Worm (Caenorhabditis elegans) whole organism, L1 larva: ENCODE data around the gene fbxb-77.
A peak's percentile ranks its signal among the peaks of the same experiment; 100 is the strongest.

ENCODE experiments used
- aha-1 ChIP-seq: fragments of 150-350 bp; optimal IDR thresholded peaks from 2 replicates; lab custom pipeline; 2014; ENCODE audit warnings: missing biosample characterization, missing genetic modification characterization
- alr-1 ChIP-seq: fragments of 200-800 bp; sonication (Bioruptor generic); optimal IDR thresholded peaks from 2 replicates; lab custom pipeline; 2018; ENCODE audit warnings: borderline replicate concordance, mild to moderate bottlenecking, missing genetic modification characterization, missing compliant biosample characterization
- ama-1 ChIP-seq: fragments of 150-350 bp; optimal IDR thresholded peaks from 2 replicates; lab custom pipeline; 2014
- ceh-63 ChIP-seq: fragments of 200-800 bp; sonication (Bioruptor generic); optimal IDR thresholded peaks from 2 replicates; lab custom pipeline; 2018; ENCODE audit warnings: mild to moderate bottlenecking, missing genetic modification characterization, missing compliant biosample characterization
- ceh-82 ChIP-seq, 3 experiments: fragments of 150-350 bp in 1 of 3; sonication (generic microtip) in 2 of 3; optimal IDR thresholded peaks; 2 replicates each; lab custom pipeline; 2014 to 2017; ENCODE audit warnings: missing biosample characterization in 3 of 3, missing genetic modification characterization in 3 of 3
- ces-1 ChIP-seq: fragments of 150-350 bp; optimal IDR thresholded peaks from 2 replicates; lab custom pipeline; 2014; ENCODE audit warnings: missing biosample characterization, missing genetic modification reagents, missing genetic modification characterization
- dpl-1 ChIP-seq, 3 experiments: fragments of 150-350 bp in 2 of 3; sonication (generic microtip) in 1 of 3; optimal IDR thresholded peaks; 2 replicates each; lab custom pipeline; 2014 to 2017; ENCODE audit warnings: missing biosample characterization in 3 of 3, missing genetic modification characterization in 3 of 3, missing genetic modification reagents in 3 of 3
- efl-1 ChIP-seq, 4 experiments: fragments of 150-350 bp; optimal IDR thresholded peaks in 3 of 4; peaks in 1 of 4; 1 replicate in 1 of 4; 2 replicates in 3 of 4; lab custom pipeline; 2014; ENCODE audit warnings: missing biosample characterization in 2 of 4, missing genetic modification characterization in 2 of 4, missing genetic modification reagents in 2 of 4
- egl-13 ChIP-seq: sonication (generic microtip); optimal IDR thresholded peaks from 2 replicates; lab custom pipeline; 2016; ENCODE audit warnings: missing genotype, missing genetic modification reagents, missing genetic modification characterization, missing compliant biosample characterization
- elt-2 ChIP-seq: sonication (generic microtip); optimal IDR thresholded peaks from 2 replicates; lab custom pipeline; 2016; ENCODE audit warnings: missing genetic modification characterization, mild to moderate bottlenecking, inconsistent platforms, missing compliant biosample characterization, missing genetic modification reagents
- ets-5 ChIP-seq: fragments of 200-800 bp; sonication (Bioruptor generic); IDR thresholded peaks from 2 replicates; pipeline ENCODE4 v1.3.6; 2022; ENCODE audit warnings: missing genetic modification characterization, missing compliant biosample characterization
- fkh-10 ChIP-seq: sonication (generic microtip); optimal IDR thresholded peaks from 2 replicates; lab custom pipeline; 2017; ENCODE audit warnings: missing biosample characterization, missing genetic modification reagents, missing genetic modification characterization
- fos-1 ChIP-seq: fragments of 150-350 bp; optimal IDR thresholded peaks from 2 replicates; lab custom pipeline; 2014; ENCODE audit warnings: missing biosample characterization, missing genetic modification characterization
- hlh-4 ChIP-seq: sonication (generic microtip); optimal IDR thresholded peaks from 2 replicates; lab custom pipeline; 2016; ENCODE audit warnings: mild to moderate bottlenecking, missing genetic modification characterization, missing compliant biosample characterization
- hpl-2 ChIP-seq: fragments of 150-350 bp; optimal IDR thresholded peaks from 2 replicates; lab custom pipeline; 2014; ENCODE audit warnings: missing biosample characterization, missing genetic modification reagents, missing genetic modification characterization
- irx-1 ChIP-seq: sonication (generic microtip); optimal IDR thresholded peaks from 2 replicates; lab custom pipeline; 2016; ENCODE audit warnings: missing genetic modification characterization, missing compliant biosample characterization
- lin-13 ChIP-seq: fragments of 150-350 bp; optimal IDR thresholded peaks from 2 replicates; lab custom pipeline; 2014; ENCODE audit warnings: missing biosample characterization, missing genetic modification reagents, missing genetic modification characterization
- lin-14 ChIP-seq: fragments of 200-800 bp; sonication (Bioruptor generic); optimal IDR thresholded peaks from 2 replicates; lab custom pipeline; 2018; ENCODE audit warnings: mild to moderate bottlenecking, missing genetic modification characterization, moderate library complexity, missing compliant biosample characterization
- lin-15B ChIP-seq: fragments of 150-350 bp; sonication (generic microtip); optimal IDR thresholded peaks from 3 replicates; lab custom pipeline; 2014; ENCODE audit warnings: missing biosample characterization, missing genetic modification characterization
- lsy-2 ChIP-seq, 2 experiments: fragments of 150-350 bp; optimal IDR thresholded peaks; 2 replicates each; lab custom pipeline; 2014; ENCODE audit warnings: missing biosample characterization in 2 of 2, missing genetic modification characterization in 2 of 2
- mab-9 ChIP-seq: fragments of 200-800 bp; sonication (Bioruptor generic); IDR thresholded peaks from 2 replicates; pipeline ENCODE4 v1.3.6; 2022; ENCODE audit warnings: missing genetic modification reagents, missing genetic modification characterization, missing compliant biosample characterization
- mef-2 ChIP-seq: fragments of 150-350 bp; optimal IDR thresholded peaks from 2 replicates; lab custom pipeline; 2014; ENCODE audit warnings: missing biosample characterization, missing genetic modification characterization
- mep-1 ChIP-seq: fragments of 150-350 bp; optimal IDR thresholded peaks from 2 replicates; lab custom pipeline; 2014; ENCODE audit warnings: missing biosample characterization, missing genetic modification characterization
- nhr-11 ChIP-seq: fragments of 150-350 bp; optimal IDR thresholded peaks from 2 replicates; lab custom pipeline; 2014; ENCODE audit warnings: missing biosample characterization, missing genetic modification characterization
- nhr-12 ChIP-seq: sonication (generic microtip); optimal IDR thresholded peaks from 2 replicates; lab custom pipeline; 2017; ENCODE audit warnings: missing biosample characterization, missing genetic modification characterization
- nhr-237 ChIP-seq: fragments of 150-350 bp; optimal IDR thresholded peaks from 2 replicates; lab custom pipeline; 2014; ENCODE audit warnings: missing biosample characterization, missing genetic modification characterization
- nhr-77 ChIP-seq: fragments of 150-350 bp; optimal IDR thresholded peaks from 2 replicates; lab custom pipeline; 2014; ENCODE audit warnings: missing biosample characterization, missing genetic modification characterization
- nhr-84 ChIP-seq: sonication (generic microtip); optimal IDR thresholded peaks from 2 replicates; lab custom pipeline; 2017; ENCODE audit warnings: missing biosample characterization, missing genetic modification characterization
- nhr-85 ChIP-seq: sonication (generic microtip); peaks from one replicate; lab custom pipeline; 2016; ENCODE audit warnings: missing genetic modification characterization, inconsistent platforms, missing compliant biosample characterization
- nhr-90 ChIP-seq: sonication (generic microtip); optimal IDR thresholded peaks from 2 replicates; lab custom pipeline; 2016; ENCODE audit warnings: mild to moderate bottlenecking, missing genetic modification characterization, missing compliant biosample characterization; ENCODE audit not compliant: poor library complexity
- pqm-1 ChIP-seq: sonication (generic microtip); optimal IDR thresholded peaks from 3 replicates; lab custom pipeline; 2017; ENCODE audit warnings: missing biosample characterization, missing genetic modification characterization
- skn-1 ChIP-seq: fragments of 150-350 bp; optimal IDR thresholded peaks from 2 replicates; lab custom pipeline; 2014; ENCODE audit warnings: missing biosample characterization, missing genetic modification characterization
- snpc-4 ChIP-seq: fragments of 150-350 bp; optimal IDR thresholded peaks from 2 replicates; lab custom pipeline; 2014; ENCODE audit warnings: missing biosample characterization, missing genetic modification characterization
- sox-4 ChIP-seq: sonication (generic microtip); optimal IDR thresholded peaks from 2 replicates; lab custom pipeline; 2016; ENCODE audit warnings: missing genetic modification characterization, missing compliant biosample characterization
- tlp-1 ChIP-seq: fragments of 150-350 bp; optimal IDR thresholded peaks from 2 replicates; lab custom pipeline; 2014; ENCODE audit warnings: missing biosample characterization, missing genetic modification characterization
- unc-130 ChIP-seq: fragments of 150-350 bp; optimal IDR thresholded peaks from 2 replicates; lab custom pipeline; 2017; ENCODE audit warnings: missing biosample characterization, missing genetic modification characterization, inconsistent platforms
- unc-30 ChIP-seq: sonication (generic microtip); optimal IDR thresholded peaks from 2 replicates; lab custom pipeline; 2017; ENCODE audit warnings: missing biosample characterization, missing genetic modification characterization
- unc-62 ChIP-seq: fragments of 150-350 bp; optimal IDR thresholded peaks from 2 replicates; lab custom pipeline; 2014; ENCODE audit warnings: missing biosample characterization, missing genetic modification reagents, missing genetic modification characterization
- unc-86 ChIP-seq: sonication (generic microtip); optimal IDR thresholded peaks from 2 replicates; lab custom pipeline; 2016; ENCODE audit warnings: missing genetic modification characterization, missing compliant biosample characterization
- unc-98 ChIP-seq: fragments of 200-800 bp; sonication (Bioruptor generic); IDR thresholded peaks from 2 replicates; pipeline ENCODE4 v1.3.6; 2022; ENCODE audit warnings: missing genetic modification characterization, missing compliant biosample characterization
- vab-15 ChIP-seq: sonication (generic microtip); optimal IDR thresholded peaks from 2 replicates; lab custom pipeline; 2017; ENCODE audit warnings: missing genotype, mild to moderate bottlenecking, missing genetic modification characterization, missing compliant biosample characterization
- xbp-1 ChIP-seq: sonication (generic microtip); optimal IDR thresholded peaks from 2 replicates; lab custom pipeline; 2016; ENCODE audit warnings: missing genetic modification characterization, missing compliant biosample characterization
- zag-1 ChIP-seq: fragments of 150-350 bp; optimal IDR thresholded peaks from 2 replicates; lab custom pipeline; 2014; ENCODE audit warnings: missing biosample characterization, missing genetic modification characterization
- zip-4 ChIP-seq: fragments of 200-800 bp; sonication (Bioruptor generic); optimal IDR thresholded peaks from 2 replicates; lab custom pipeline; 2018; ENCODE audit warnings: mild to moderate bottlenecking, missing genetic modification characterization, moderate library complexity, missing compliant biosample characterization
- ztf-11 ChIP-seq, 2 experiments: sonication (generic microtip); optimal IDR thresholded peaks; 2 replicates each; lab custom pipeline; 2016 to 2017; ENCODE audit warnings: missing genetic modification characterization in 2 of 2, missing biosample characterization in 1 of 2, missing compliant biosample characterization in 1 of 2

fbxb-77 gene

DNA sequence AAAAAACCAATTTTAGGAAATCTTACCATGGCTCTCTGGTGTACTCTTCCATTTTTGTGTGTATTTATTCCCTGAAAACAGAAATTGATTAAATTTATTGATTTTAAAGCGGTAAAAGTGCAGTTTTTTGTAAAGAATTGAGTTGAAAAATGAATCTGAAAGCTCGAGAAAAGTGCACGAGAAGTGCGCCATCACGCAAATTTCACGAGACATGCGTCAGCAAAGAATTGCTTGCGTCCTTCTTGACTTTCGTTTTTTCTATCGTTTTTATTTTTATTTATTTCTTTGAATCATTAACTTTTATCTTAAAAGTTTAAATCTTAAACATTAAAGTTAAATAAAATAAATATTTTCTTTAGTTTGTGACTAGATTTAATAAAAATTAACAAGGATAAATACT lies 10.5 kb downstream of the fbxb-77 start, which contains the start of gene timm-17B.1 (continued):
- TF ChIP-seq hlh-4 (no peak), dpl-1 (GFP tag; optimal IDR thresholded peaks at IDR 0.05; lab: Kevin White, UChicago) (peak; percentile 73 to 81 (median 81)), irx-1 (peak; percentile 69), unc-98 (GFP tag; lab: Robert Waterston, UW) (no peak), vab-15 (tag; lab: Kevin White, UChicago) (no peak), ces-1 (GFP tag; lab: Kevin White, UChicago) (no peak), lin-15B (tag; lab: Kevin White, UChicago) (peak; percentile 50), zag-1 (no peak), nhr-11 (tag; lab: Kevin White, UChicago) (peak; percentile 51), zip-4 (GFP tag; lab: Kevin White, UChicago) (no peak), unc-130 (no peak), nhr-77 (peak; percentile 16), fos-1 (tag; lab: Kevin White, UChicago) (peak; percentile 24), aha-1 (tag; lab: Kevin White, UChicago) (no peak), mab-9 (0 out of 2 replicates have a peak, but pooled peaks have one; percentile 40), lin-13 (GFP tag; lab: Kevin White, UChicago) (no peak), lsy-2 (tag; optimal IDR thresholded peaks at IDR 0.05; lab: Kevin White, UChicago) (peak; percentile 96), egl-13 (tag; lab: Kevin White, UChicago) (peak; percentile 58), skn-1 (tag; lab: Kevin White, UChicago) (peak; percentile 49), fkh-10 (GFP tag; lab: Kevin White, UChicago) (no peak), nhr-90 (tag; lab: Kevin White, UChicago) (peak; percentile 76), ceh-63 (GFP tag; lab: Kevin White, UChicago) (no peak), ama-1 (no peak), mep-1 (tag; lab: Kevin White, UChicago) (peak; percentile 93), mef-2 (no peak), tlp-1 (tag; lab: Kevin White, UChicago) (no peak), ceh-82 (tag; optimal IDR thresholded peaks at IDR 0.05; lab: Kevin White, UChicago) (peak; percentile 72 to 79 (median 78)), sox-4 (peak; percentile 44)

DNA sequence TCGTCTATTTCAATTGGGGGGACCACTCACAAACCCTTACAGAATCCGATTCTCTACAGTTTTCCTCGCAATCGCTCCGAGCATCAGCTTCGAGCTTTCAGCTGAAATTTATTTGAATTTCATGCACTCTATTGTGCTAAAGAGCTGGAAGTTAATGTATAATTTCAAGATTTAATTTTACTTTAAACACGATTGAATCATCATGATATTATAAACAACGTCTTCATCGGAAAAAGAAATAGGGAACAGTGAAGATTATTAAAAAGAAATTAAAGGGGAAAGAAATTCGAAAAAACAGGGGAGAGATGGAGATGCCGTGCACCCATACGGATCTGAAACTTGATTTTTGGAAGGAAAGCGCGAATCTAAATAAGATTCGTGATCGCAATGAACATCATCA lies 11.8 kb downstream of the fbxb-77 start, which contains the start of gene hoe-1:
TSS of gene hoe-1 (minus strand) at position 101 of the 400 bp plus-strand sequence.
- TF ChIP-seq efl-1 (optimal IDR thresholded peaks at IDR 0.05; lab: Kevin White, UChicago) (no peak), efl-1 (GFP tag; optimal IDR thresholded peaks at IDR 0.05 in 1 of 2; lab: Kevin White, UChicago) (peak in 1 of 2 experiments; percentile 24), fos-1 (tag; lab: Kevin White, UChicago) (no peak), vab-15 (tag; lab: Kevin White, UChicago) (no peak), nhr-12 (no peak), ets-5 (GFP tag; lab: Robert Waterston, UW) (no peak), pqm-1 (tag; lab: Kevin White, UChicago) (no peak), nhr-84 (tag; lab: Kevin White, UChicago) (no peak), unc-62 (GFP tag; lab: Kevin White, UChicago) (no peak)

DNA sequence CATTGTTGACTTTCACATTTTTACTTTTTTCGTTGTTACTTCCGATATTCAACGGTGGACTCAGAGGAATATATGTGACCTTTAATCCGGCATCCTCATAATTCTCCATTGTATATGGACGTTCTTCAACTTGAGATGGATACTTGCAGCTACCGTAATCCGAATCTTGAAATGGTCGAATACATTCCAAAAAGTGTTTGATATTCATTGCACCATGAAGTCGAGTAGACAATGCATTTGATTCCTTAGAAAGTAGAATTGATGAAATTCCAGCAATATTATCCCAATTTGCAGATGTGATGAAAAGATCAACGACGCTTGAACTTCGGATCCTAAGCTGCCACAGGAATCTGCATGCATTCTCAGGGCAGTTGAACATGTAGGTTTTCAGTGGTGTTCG lies 13.5 kb downstream of the fbxb-77 start:
- TF ChIP-seq efl-1 (optimal IDR thresholded peaks at IDR 0.05; lab: Kevin White, UChicago) (no peak), efl-1 (GFP tag; optimal IDR thresholded peaks at IDR 0.05 in 1 of 2; lab: Kevin White, UChicago) (peak in 1 of 2 experiments; percentile 91), xbp-1 (tag; lab: Kevin White, UChicago) (no peak)

DNA sequence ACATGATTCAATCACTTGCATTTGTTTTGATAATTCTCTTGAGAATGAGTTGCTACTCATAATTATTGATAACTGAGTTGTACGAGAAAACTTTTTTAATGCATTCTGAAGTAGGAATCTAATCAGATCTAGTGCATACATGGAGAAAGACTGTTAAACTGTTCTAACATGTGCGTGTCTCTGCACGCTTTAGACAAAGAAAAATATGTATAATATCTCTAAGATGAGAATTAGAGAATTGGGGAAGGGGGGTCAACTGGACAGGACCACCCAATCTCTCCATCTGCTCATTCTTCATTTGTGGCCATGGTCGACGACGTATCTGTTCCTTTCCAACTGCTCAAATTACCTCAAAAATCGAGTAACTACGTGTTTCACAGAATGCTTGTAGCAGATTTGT lies 18.7 kb downstream of the fbxb-77 start, which contains the start of gene fbxb-78:
TSS of gene fbxb-78 (plus strand) at position 301 of the 400 bp plus-strand sequence.
- TF ChIP-seq lin-14 (no peak), elt-2 (tag; lab: Kevin White, UChicago) (no peak), nhr-85 (tag; lab: Kevin White, UChicago) (no peak), unc-86 (no peak), sox-4 (no peak), egl-13 (tag; lab: Kevin White, UChicago) (no peak), ztf-11 (tag; optimal IDR thresholded peaks at IDR 0.05; lab: Kevin White, UChicago) (no peak), unc-30 (no peak), nhr-237 (tag; lab: Kevin White, UChicago) (no peak), snpc-4 (tag; lab: Kevin White, UChicago) (no peak), mab-9 (no peak), pqm-1 (tag; lab: Kevin White, UChicago) (no peak), alr-1 (tag; lab: Kevin White, UChicago) (no peak), fkh-10 (GFP tag; lab: Kevin White, UChicago) (no peak), hpl-2 (GFP tag; lab: Kevin White, UChicago) (no peak), nhr-11 (tag; lab: Kevin White, UChicago) (no peak)
